Worm (Caenorhabditis elegans) whole organism, early embryonic: ENCODE measurements around the gene immp-2.

Experiments used
- F13C5.2 ChIP-seq: sonication (generic microtip); optimal IDR thresholded peaks from 2 replicates; lab custom pipeline; 2017; ENCODE audit warnings: mild to moderate bottlenecking, missing genetic modification characterization, inconsistent platforms, missing compliant biosample characterization
- ama-1 ChIP-seq: fragments of 150-350 bp; optimal IDR thresholded peaks from 2 replicates; lab custom pipeline; 2014

DNA sequence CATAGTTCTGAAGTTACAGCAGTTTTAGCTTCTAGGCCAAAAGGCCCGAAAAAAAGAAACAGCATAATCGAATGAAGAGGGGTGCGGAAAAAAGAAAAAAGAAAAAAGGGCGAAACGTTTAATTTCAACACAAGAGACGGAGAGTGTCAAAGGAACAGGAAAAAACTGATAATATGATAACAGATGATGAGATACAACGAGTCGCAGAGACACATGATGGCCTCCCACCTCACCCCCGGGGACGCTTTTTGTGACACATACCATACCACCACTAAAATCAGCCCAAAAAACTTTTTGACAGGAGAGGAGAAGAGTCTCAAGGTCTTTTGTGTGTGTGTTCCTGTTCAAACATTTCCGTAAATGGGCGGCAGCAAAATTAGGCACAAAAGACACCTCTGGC, 29.4 kb upstream of the immp-2 start:
- TF ChIP-seq ama-1, result no peak
- TF ChIP-seq F13C5.2, result no peak
